Fruit fly (Drosophila melanogaster) whole organism, adult: ENCODE measurements around the gene CG32708.
"Not testable (repeated sequence)": the region's sequence is repeated elsewhere in the genome, so short reads cannot be mapped to it uniquely, and the experiment has no call there.

Experiments used
- CG11617 ChIP-seq: fragments of 200-800 bp; sonication (Bioruptor generic); optimal IDR thresholded peaks from 2 replicates; lab custom pipeline; 2017; ENCODE audit warnings: mild to moderate bottlenecking, missing biosample characterization, missing genetic modification reagents, missing genetic modification characterization
- CG12768 ChIP-seq: fragments of 200-800 bp; sonication (Bioruptor generic); optimal IDR thresholded peaks from 2 replicates; lab custom pipeline; 2017; ENCODE audit warnings: missing biosample characterization, missing genetic modification characterization, mild to moderate bottlenecking, moderate library complexity, missing genetic modification reagents
- CG14711 ChIP-seq: fragments of 200-800 bp; sonication (Bioruptor generic); optimal IDR thresholded peaks from 2 replicates; lab custom pipeline; 2018; ENCODE audit warnings: missing biosample characterization, mild to moderate bottlenecking, missing genetic modification characterization, moderate library complexity
- CG1620 ChIP-seq: fragments of 200-800 bp; sonication (Bioruptor generic); optimal IDR thresholded peaks from 2 replicates; lab custom pipeline; 2016; ENCODE audit warnings: missing biosample characterization, missing genetic modification characterization
- CG33017 ChIP-seq: fragments of 200-800 bp; sonication (Bioruptor generic); optimal IDR thresholded peaks from 2 replicates; lab custom pipeline; 2018; ENCODE audit warnings: missing biosample characterization, mild to moderate bottlenecking, missing genetic modification characterization, moderate library complexity
- CG5204 ChIP-seq: fragments of 200-800 bp; sonication (Bioruptor generic); optimal IDR thresholded peaks from 2 replicates; lab custom pipeline; 2016; ENCODE audit warnings: missing biosample characterization, missing genetic modification characterization
- CG7045 ChIP-seq: fragments of 200-800 bp; sonication (Bioruptor generic); optimal IDR thresholded peaks from 2 replicates; lab custom pipeline; 2017; ENCODE audit warnings: missing biosample characterization, mild to moderate bottlenecking, missing genetic modification characterization
- CG7101 ChIP-seq: fragments of 200-800 bp; sonication (Bioruptor generic); optimal IDR thresholded peaks from 2 replicates; lab custom pipeline; 2018; ENCODE audit warnings: missing biosample characterization, mild to moderate bottlenecking, missing genetic modification characterization, moderate library complexity
- Clk ChIP-seq: fragments of 200-800 bp; sonication (Bioruptor generic); optimal IDR thresholded peaks from 2 replicates; lab custom pipeline; 2017; ENCODE audit warnings: missing biosample characterization, missing genetic modification characterization
- Crg-1 ChIP-seq: fragments of 200-800 bp; sonication (Bioruptor generic); optimal IDR thresholded peaks from 2 replicates; lab custom pipeline; 2016; ENCODE audit warnings: missing biosample characterization, missing genetic modification characterization
- Hr96 ChIP-seq: fragments of 200-800 bp; sonication (Bioruptor generic); optimal IDR thresholded peaks from 2 replicates; lab custom pipeline; 2016; ENCODE audit warnings: missing biosample characterization, missing genetic modification characterization
- Mnt ChIP-seq: fragments of 200-800 bp; sonication (Bioruptor generic); optimal IDR thresholded peaks from 2 replicates; lab custom pipeline; 2016; ENCODE audit warnings: missing biosample characterization, mild to moderate bottlenecking, missing genetic modification characterization
- bab1 ChIP-seq: fragments of 200-800 bp; sonication (Bioruptor generic); optimal IDR thresholded peaks from 3 replicates; lab custom pipeline; 2019; ENCODE audit warnings: missing biosample characterization, mild to moderate bottlenecking, missing genetic modification characterization, moderate library complexity
- cic ChIP-seq: fragments of 200-800 bp; sonication (Bioruptor generic); optimal IDR thresholded peaks from 2 replicates; lab custom pipeline; 2017; ENCODE audit warnings: missing biosample characterization, mild to moderate bottlenecking, missing genetic modification characterization, moderate library complexity
- cnc ChIP-seq, 2 experiments: fragments of >200 bp; optimal IDR thresholded peaks; 2 replicates each; lab custom pipeline; 2017
- kay ChIP-seq: fragments of 200-800 bp; sonication (Bioruptor generic); peaks from one replicate; lab custom pipeline; 2016; ENCODE audit warnings: missing biosample characterization, missing genetic modification characterization, borderline replicate concordance
- ovo ChIP-seq: fragments of 200-800 bp; sonication (Bioruptor generic); optimal IDR thresholded peaks from 2 replicates; lab custom pipeline; 2016; ENCODE audit warnings: missing biosample characterization, missing genetic modification characterization
- pad ChIP-seq: fragments of 200-800 bp; sonication (Bioruptor generic); optimal IDR thresholded peaks from 3 replicates; lab custom pipeline; 2017; ENCODE audit warnings: missing biosample characterization, missing genetic modification characterization, mild to moderate bottlenecking, moderate library complexity, missing genetic modification reagents
- tj ChIP-seq: fragments of 200-800 bp; sonication (Bioruptor generic); optimal IDR thresholded peaks from 3 replicates; lab custom pipeline; 2017; ENCODE audit warnings: missing biosample characterization, mild to moderate bottlenecking, missing genetic modification characterization, moderate library complexity
- toe ChIP-seq: fragments of 200-800 bp; sonication (Bioruptor generic); optimal IDR thresholded peaks from 2 replicates; lab custom pipeline; 2016; ENCODE audit warnings: missing biosample characterization, missing genetic modification characterization

Gene CG32708

DNA sequence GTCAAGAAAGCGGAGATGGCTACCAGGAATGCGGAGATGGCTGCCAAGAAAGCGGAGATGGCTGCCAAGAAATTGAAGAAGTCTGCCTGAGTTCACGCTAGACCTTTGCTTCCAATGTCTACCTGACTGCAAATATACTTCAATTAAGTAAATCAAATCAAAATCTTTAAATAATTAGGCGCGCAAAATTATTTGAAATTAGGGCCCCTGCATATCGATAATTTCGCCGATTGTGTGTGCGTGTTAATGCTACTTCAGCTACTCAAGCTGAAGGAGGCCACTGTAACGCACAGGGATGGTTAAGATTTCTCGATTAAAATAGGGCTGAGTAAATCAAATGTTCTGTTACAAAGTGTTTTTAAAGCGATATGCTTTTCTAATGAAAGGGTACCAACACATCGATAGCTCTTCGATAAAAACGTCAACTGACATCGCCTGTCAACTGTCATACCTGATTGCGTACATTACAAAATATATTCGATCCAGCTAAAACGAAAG lies 2.2 kb downstream of the CG32708 start, which contains the start of gene CG6999:
CG6999 (plus strand) TSS at position 448 of the 498 bp plus-strand sequence.
- not testable (repeated sequence) for TF ChIP-seq Clk (GFP tag; lab: Kevin White, UChicago); CG5204 (GFP tag; lab: Kevin White, UChicago); toe

dm6 chrX:9089254-9090056 lies 3.7 kb downstream of the CG32708 start, which contains the start of gene CCT2:
Gene CCT2, plus strand, starts transcription at chrX:9089513.
- TF ChIP-seq toe (no peak), bab1 (peak; percentile 55), kay (peak; percentile 82), CG7045 (GFP tag; lab: Kevin White, UChicago) (no peak), CG5204 (GFP tag; lab: Kevin White, UChicago) (no peak), Mnt (GFP tag; lab: Kevin White, UChicago) (peak; percentile 78), CG7101 (tag; lab: Kevin White, UChicago) (peak; percentile 12), CG1620 (GFP tag; lab: Kevin White, UChicago) (no peak), pad (no peak), ovo (GFP tag; lab: Kevin White, UChicago) (no peak), CG12768 (GFP tag; lab: Kevin White, UChicago) (no peak), CG11617 (peak; percentile 12), Clk (GFP tag; lab: Kevin White, UChicago) (no peak), Hr96 (GFP tag; lab: Kevin White, UChicago) (no peak), Crg-1 (GFP tag; lab: Kevin White, UChicago) (no peak), CG33017 (tag; lab: Kevin White, UChicago) (no peak), tj (GFP tag; lab: Kevin White, UChicago) (peak; percentile 4), CG14711 (tag; lab: Kevin White, UChicago) (peak; percentile 21), cnc (optimal IDR thresholded peaks at IDR 0.05; lab: Kevin White, UChicago) (no peak), cic (GFP tag; lab: Kevin White, UChicago) (no peak)

dm6 chrX:9090057-9090358 lies 4.3 kb downstream of the CG32708 start:
- TF ChIP-seq Crg-1 (GFP tag; lab: Kevin White, UChicago), result no peak
- TF ChIP-seq cnc (optimal IDR thresholded peaks at IDR 0.05; lab: Kevin White, UChicago), result peak in 1 of 2 experiments; percentile 32
- peak; percentile 70 for TF ChIP-seq kay

- TF ChIP-seq CG7101 (tag; lab: Kevin White, UChicago), result no peak
- no peak for TF ChIP-seq tj (GFP tag; lab: Kevin White, UChicago)
- TF ChIP-seq Clk (GFP tag; lab: Kevin White, UChicago), result no peak
- TF ChIP-seq cic (GFP tag; lab: Kevin White, UChicago), result no peak
- TF ChIP-seq bab1, result no peak
- no peak for TF ChIP-seq CG12768 (GFP tag; lab: Kevin White, UChicago)
Observed at dm6 chrX:9093062-9093461, 7.3 kb downstream of the CG32708 start.

dm6 chrX:9093912-9094311 lies 8.2 kb downstream of the CG32708 start:
- TF ChIP-seq bab1, result no peak
- TF ChIP-seq CG7045 (GFP tag; lab: Kevin White, UChicago), result no peak
- no peak for TF ChIP-seq CG5204 (GFP tag; lab: Kevin White, UChicago)
- TF ChIP-seq CG12768 (GFP tag; lab: Kevin White, UChicago), result no peak
- TF ChIP-seq Hr96 (GFP tag; lab: Kevin White, UChicago), result no peak
- no peak for TF ChIP-seq ovo (GFP tag; lab: Kevin White, UChicago)
- TF ChIP-seq CG1620 (GFP tag; lab: Kevin White, UChicago), result no peak
- TF ChIP-seq Clk (GFP tag; lab: Kevin White, UChicago), result no peak
- no peak for TF ChIP-seq Mnt (GFP tag; lab: Kevin White, UChicago)
- TF ChIP-seq Crg-1 (GFP tag; lab: Kevin White, UChicago), result no peak
- TF ChIP-seq cic (GFP tag; lab: Kevin White, UChicago), result no peak
- TF ChIP-seq CG7101 (tag; lab: Kevin White, UChicago), result no peak
- no peak for TF ChIP-seq pad
- no peak for TF ChIP-seq kay
- no peak for TF ChIP-seq toe
- no peak for TF ChIP-seq CG11617

DNA sequence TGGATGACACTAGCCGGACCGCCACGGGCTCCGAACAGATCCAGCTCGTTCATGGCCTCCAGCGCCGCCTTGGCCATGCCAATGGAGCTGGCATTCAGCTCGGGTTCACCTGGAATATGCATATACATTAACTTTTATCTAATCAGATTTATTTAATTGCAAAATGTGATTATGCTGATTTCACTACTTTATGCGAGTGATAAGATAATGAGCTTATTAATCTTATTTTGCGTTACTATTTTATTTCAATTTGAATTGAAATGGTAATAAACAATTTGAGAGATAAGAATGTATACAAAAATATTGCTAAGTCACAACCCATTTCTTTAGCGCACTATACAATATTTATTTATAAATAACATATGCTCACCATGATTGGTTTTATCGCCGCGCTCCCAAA lies 16.4 kb downstream of the CG32708 start:
- TF ChIP-seq CG7045 (GFP tag; lab: Kevin White, UChicago) (no peak), CG33017 (tag; lab: Kevin White, UChicago) (no peak), CG7101 (tag; lab: Kevin White, UChicago) (no peak), toe (no peak), tj (GFP tag; lab: Kevin White, UChicago) (no peak), CG14711 (tag; lab: Kevin White, UChicago) (no peak), Clk (GFP tag; lab: Kevin White, UChicago) (no peak), CG11617 (no peak), CG1620 (GFP tag; lab: Kevin White, UChicago) (no peak), ovo (GFP tag; lab: Kevin White, UChicago) (no peak), Mnt (GFP tag; lab: Kevin White, UChicago) (no peak), CG12768 (GFP tag; lab: Kevin White, UChicago) (no peak), kay (no peak), bab1 (no peak)
